Worm (Caenorhabditis elegans) whole organism, young adult: ENCODE measurements around the gene ZC168.2.

Source experiments
- F49E8.2 ChIP-seq: sonication (generic microtip); optimal IDR thresholded peaks from 3 replicates; lab custom pipeline; 2017; ENCODE audit warnings: missing genetic modification characterization, mild to moderate bottlenecking, missing compliant biosample characterization, antibody characterized with exemption, moderate library complexity; ENCODE audit not compliant: insufficient read depth
- ama-1 ChIP-seq, 3 experiments: fragments of 150-350 bp in 1 of 3; sonication (generic microtip) in 2 of 3; optimal IDR thresholded peaks; 2 replicates each; lab custom pipeline; 2014 to 2018; ENCODE audit warnings: missing biosample characterization in 2 of 3, missing genetic modification characterization in 2 of 3, missing genetic modification reagents in 2 of 3
- aptf-2 ChIP-seq: fragments of 200-800 bp; sonication (Bioruptor generic); conservative IDR thresholded peaks from 2 replicates; pipeline ENCODE4 v1.3.6; 2022; ENCODE audit warnings: missing genetic modification reagents, missing genetic modification characterization, missing compliant biosample characterization
- cebp-2 ChIP-seq: fragments of 200-800 bp; sonication (Bioruptor generic); IDR thresholded peaks from 2 replicates; pipeline ENCODE4 v1.3.6; 2022; ENCODE audit warnings: missing genetic modification characterization, missing compliant biosample characterization
- ceh-100 ChIP-seq: fragments of 200-800 bp; sonication (Bioruptor generic); IDR thresholded peaks from 2 replicates; pipeline ENCODE4 v1.3.6; 2022; ENCODE audit warnings: missing genetic modification reagents, missing genetic modification characterization, missing compliant biosample characterization
- ceh-27 ChIP-seq: fragments of 200-800 bp; sonication (Bioruptor generic); optimal IDR thresholded peaks from 2 replicates; lab custom pipeline; 2018; ENCODE audit warnings: mild to moderate bottlenecking, missing genetic modification characterization, moderate library complexity, missing compliant biosample characterization
- egrh-3 ChIP-seq: fragments of 200-800 bp; sonication (Bioruptor generic); IDR thresholded peaks from 2 replicates; pipeline ENCODE4 v1.3.6; 2022; ENCODE audit warnings: missing genetic modification reagents, missing genetic modification characterization, missing compliant biosample characterization
- lin-35 ChIP-seq, 3 experiments: fragments of 150-350 bp in 2 of 3; sonication (generic microtip) in 1 of 3; optimal IDR thresholded peaks; 2 replicates each; lab custom pipeline; 2014 to 2018; ENCODE audit warnings: missing biosample characterization in 3 of 3, missing genetic modification characterization in 3 of 3, missing genetic modification reagents in 3 of 3
- madf-6 ChIP-seq: fragments of 200-800 bp; sonication (Bioruptor generic); IDR thresholded peaks from 2 replicates; pipeline ENCODE4 v1.3.6; 2022; ENCODE audit warnings: missing genetic modification reagents, missing genetic modification characterization, missing compliant biosample characterization
- pha-4 ChIP-seq: fragments of 150-350 bp; sonication (generic microtip); optimal IDR thresholded peaks from 2 replicates; lab custom pipeline; 2014; ENCODE audit warnings: missing biosample characterization, missing genetic modification reagents, missing genetic modification characterization
- snpc-1.1 ChIP-seq: sonication (generic microtip); optimal IDR thresholded peaks from 2 replicates; lab custom pipeline; 2017; ENCODE audit warnings: missing genetic modification characterization, mild to moderate bottlenecking, missing compliant biosample characterization, antibody characterized with exemption, moderate library complexity, missing genotype, missing genetic modification reagents; ENCODE audit not compliant: insufficient read depth
- snpc-4 ChIP-seq, 5 experiments: fragments of 150-350 bp in 1 of 5; sonication (generic microtip) in 4 of 5; optimal IDR thresholded peaks; 2 replicates each; lab custom pipeline; 2014 to 2018; ENCODE audit warnings: missing genetic modification characterization in 5 of 5, missing biosample characterization in 3 of 5, antibody characterized with exemption in 2 of 5, mild to moderate bottlenecking in 2 of 5, missing compliant biosample characterization in 2 of 5, missing genotype in 2 of 5, moderate library complexity in 2 of 5, missing genetic modification reagents in 1 of 5
- unc-130 ChIP-seq: sonication (generic microtip); optimal IDR thresholded peaks from 2 replicates; lab custom pipeline; 2016; ENCODE audit warnings: missing genetic modification reagents, missing genetic modification characterization, missing compliant biosample characterization

DNA sequence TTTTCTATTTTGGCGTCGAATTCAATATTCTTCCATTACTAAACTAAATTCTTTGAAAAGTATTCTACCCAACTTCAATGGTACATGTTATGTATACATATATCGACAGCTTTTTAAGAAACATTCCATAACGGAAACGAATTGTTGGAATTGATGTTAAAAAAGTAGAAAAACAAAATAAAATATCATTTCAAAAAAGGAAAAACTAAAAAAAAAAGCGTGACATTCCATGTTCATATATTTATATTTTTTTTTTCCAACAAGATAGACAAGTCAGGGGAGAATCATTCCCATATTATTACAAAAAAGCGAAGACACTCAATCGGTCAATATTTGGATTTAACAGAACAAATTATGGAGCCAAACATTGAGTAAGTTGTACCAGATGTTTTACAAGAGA lies 22.7 kb upstream of the ZC168.2 start, which contains the start of gene R102.10:
- TF ChIP-seq ama-1 (optimal IDR thresholded peaks at IDR 0.05; lab: Kevin White, UChicago) (no peak), ama-1 (GFP tag; optimal IDR thresholded peaks at IDR 0.05; lab: Kevin White, UChicago) (no peak), snpc-4 (GFP tag; optimal IDR thresholded peaks at IDR 0.05; lab: Kevin White, UChicago) (no peak), snpc-4 (tag; optimal IDR thresholded peaks at IDR 0.05; lab: Kevin White, UChicago) (no peak), aptf-2 (no peak), lin-35 (GFP tag; optimal IDR thresholded peaks at IDR 0.05; lab: Kevin White, UChicago) (no peak), egrh-3 (GFP tag; lab: Robert Waterston, UW) (no peak), ceh-100 (GFP tag; lab: Robert Waterston, UW) (no peak), cebp-2 (GFP tag; lab: Robert Waterston, UW) (no peak), pha-4 (tag; lab: Kevin White, UChicago) (no peak), ceh-27 (GFP tag; lab: Kevin White, UChicago) (no peak), unc-130 (GFP tag; lab: Kevin White, UChicago) (no peak), madf-6 (GFP tag; lab: Robert Waterston, UW) (no peak), snpc-1.1 (tag; lab: Kevin White, UChicago) (no peak), F49E8.2 (no peak)
